Fruit fly (Drosophila melanogaster) whole organism, prepupa: Measurements from ENCODE around the gene CG34316.
A peak's percentile ranks its signal among the peaks of the same experiment; 100 is the strongest.

Experiments
- Blimp-1 ChIP-seq: fragments of 200-800 bp; sonication (Bioruptor generic); optimal IDR thresholded peaks from 3 replicates; lab custom pipeline; 2017; ENCODE audit warnings: missing biosample characterization, missing genetic modification characterization, mild to moderate bottlenecking, moderate library complexity, missing genetic modification reagents
- CG10631 ChIP-seq: fragments of 200-800 bp; sonication (Bioruptor generic); optimal IDR thresholded peaks from 2 replicates; lab custom pipeline; 2016; ENCODE audit warnings: missing biosample characterization, missing genetic modification characterization
- CG10669 ChIP-seq: fragments of 200-800 bp; sonication (Bioruptor generic); optimal IDR thresholded peaks from 3 replicates; lab custom pipeline; 2018; ENCODE audit warnings: missing biosample characterization, mild to moderate bottlenecking, missing genetic modification characterization, moderate library complexity
- CG15336 ChIP-seq: fragments of 200-800 bp; sonication (Bioruptor generic); IDR thresholded peaks from 2 replicates; pipeline ENCODE4 v1.3.6; 2022; ENCODE audit warnings: missing biosample characterization, missing genetic modification characterization
- CG1621 ChIP-seq: fragments of 200-800 bp; sonication (Bioruptor generic); optimal IDR thresholded peaks from 3 replicates; lab custom pipeline; 2018; ENCODE audit warnings: missing biosample characterization, mild to moderate bottlenecking, missing genetic modification characterization
- CG16779 ChIP-seq: fragments of 200-800 bp; sonication (Bioruptor generic); optimal IDR thresholded peaks from 3 replicates; lab custom pipeline; 2017; ENCODE audit warnings: missing biosample characterization, mild to moderate bottlenecking, missing genetic modification characterization
- CG32006 ChIP-seq: fragments of 200-800 bp; sonication (Bioruptor generic); optimal IDR thresholded peaks from 3 replicates; lab custom pipeline; 2017; ENCODE audit warnings: missing biosample characterization, mild to moderate bottlenecking, missing genetic modification characterization
- CG34406 ChIP-seq: fragments of 200-800 bp; sonication (Bioruptor generic); optimal IDR thresholded peaks from 3 replicates; lab custom pipeline; 2016; ENCODE audit warnings: missing biosample characterization, missing genetic modification characterization
- CG4318 ChIP-seq: fragments of 200-800 bp; sonication (Bioruptor generic); optimal IDR thresholded peaks from 3 replicates; lab custom pipeline; 2017; ENCODE audit warnings: missing biosample characterization, mild to moderate bottlenecking, missing genetic modification characterization
- CG6276 ChIP-seq: fragments of 200-800 bp; sonication (Bioruptor generic); optimal IDR thresholded peaks from 2 replicates; lab custom pipeline; 2017; ENCODE audit warnings: missing biosample characterization, mild to moderate bottlenecking, missing genetic modification characterization
- CG6792 ChIP-seq: fragments of 200-800 bp; sonication (Bioruptor generic); optimal IDR thresholded peaks from 3 replicates; lab custom pipeline; 2016; ENCODE audit warnings: missing biosample characterization, missing genetic modification characterization
- CG6808 ChIP-seq: fragments of 200-800 bp; sonication (Bioruptor generic); optimal IDR thresholded peaks from 3 replicates; lab custom pipeline; 2017; ENCODE audit warnings: missing biosample characterization, missing genetic modification characterization, mild to moderate bottlenecking, moderate library complexity, missing genetic modification reagents
- CG6854 ChIP-seq: fragments of 200-800 bp; sonication (Bioruptor generic); optimal IDR thresholded peaks from 2 replicates; lab custom pipeline; 2017; ENCODE audit warnings: missing biosample characterization, mild to moderate bottlenecking, missing genetic modification characterization
- CG7368 ChIP-seq: fragments of 200-800 bp; sonication (Bioruptor generic); optimal IDR thresholded peaks from 3 replicates; lab custom pipeline; 2016; ENCODE audit warnings: missing biosample characterization, missing genetic modification characterization
- CG8119 ChIP-seq: fragments of 200-800 bp; sonication (Bioruptor generic); IDR thresholded peaks from 3 replicates; pipeline ENCODE4 v1.3.6; 2022; ENCODE audit warnings: missing biosample characterization, missing genetic modification characterization
- CG8319 ChIP-seq: fragments of 200-800 bp; sonication (Bioruptor generic); optimal IDR thresholded peaks from 3 replicates; lab custom pipeline; 2016; ENCODE audit warnings: missing biosample characterization, missing genetic modification characterization
- CG8632 ChIP-seq: fragments of 200-800 bp; sonication (Bioruptor generic); optimal IDR thresholded peaks from 3 replicates; lab custom pipeline; 2016; ENCODE audit warnings: missing biosample characterization, missing genetic modification characterization
- CG9139 ChIP-seq: fragments of 200-800 bp; sonication (Bioruptor generic); optimal IDR thresholded peaks from 3 replicates; lab custom pipeline; 2017; ENCODE audit warnings: missing biosample characterization, mild to moderate bottlenecking, missing genetic modification characterization
- Eip75B ChIP-seq: fragments of 200-800 bp; sonication (Bioruptor generic); optimal IDR thresholded peaks from 3 replicates; lab custom pipeline; 2016; ENCODE audit warnings: missing biosample characterization, missing genetic modification characterization
- Eip78C ChIP-seq: fragments of 200-800 bp; sonication (Bioruptor generic); peaks from one replicate; lab custom pipeline; 2016; ENCODE audit warnings: missing biosample characterization, missing genetic modification characterization
- Ets96B ChIP-seq: fragments of 200-800 bp; optimal IDR thresholded peaks from 2 replicates; lab custom pipeline; 2019; ENCODE audit warnings: missing biosample characterization, mild to moderate bottlenecking, missing genetic modification characterization, moderate library complexity
- Gug ChIP-seq: fragments of 200-800 bp; sonication (Bioruptor generic); IDR thresholded peaks from 2 replicates; pipeline ENCODE4 v1.3.6; 2022; ENCODE audit warnings: missing biosample characterization, missing genetic modification characterization
- Hr38 ChIP-seq: sonication (Bioruptor generic); optimal IDR thresholded peaks from 2 replicates; lab custom pipeline; 2016; ENCODE audit warnings: missing biosample characterization, missing genetic modification characterization
- Lpt ChIP-seq: fragments of 200-800 bp; sonication (Bioruptor generic); optimal IDR thresholded peaks from 3 replicates; lab custom pipeline; 2016; ENCODE audit warnings: missing biosample characterization, missing genetic modification characterization
- Met ChIP-seq: fragments of 200-800 bp; sonication (Bioruptor generic); optimal IDR thresholded peaks from 3 replicates; lab custom pipeline; 2016; ENCODE audit warnings: missing biosample characterization, missing genetic modification characterization
- Smox ChIP-seq: fragments of 200-800 bp; sonication (Bioruptor generic); optimal IDR thresholded peaks from 3 replicates; lab custom pipeline; 2016; ENCODE audit warnings: missing biosample characterization, missing genetic modification characterization
- Sox102F ChIP-seq: fragments of 200-800 bp; sonication (Bioruptor generic); optimal IDR thresholded peaks from 2 replicates; lab custom pipeline; 2016; ENCODE audit warnings: missing biosample characterization, mild to moderate bottlenecking, missing genetic modification characterization
- Sox14 ChIP-seq: fragments of 200-800 bp; sonication (Bioruptor generic); optimal IDR thresholded peaks from 3 replicates; lab custom pipeline; 2016; ENCODE audit warnings: missing biosample characterization, missing genetic modification characterization
- Sox15 ChIP-seq: fragments of 200-800 bp; sonication (Bioruptor generic); optimal IDR thresholded peaks from 3 replicates; lab custom pipeline; 2016; ENCODE audit warnings: missing biosample characterization, missing genetic modification characterization
- acj6 ChIP-seq: fragments of 200-800 bp; sonication (Bioruptor generic); optimal IDR thresholded peaks from 3 replicates; lab custom pipeline; 2016; ENCODE audit warnings: missing biosample characterization, missing genetic modification characterization
- cyc ChIP-seq: fragments of 200-800 bp; sonication (Bioruptor generic); optimal IDR thresholded peaks from 3 replicates; lab custom pipeline; 2016; ENCODE audit warnings: missing biosample characterization, missing genetic modification characterization
- esn ChIP-seq: fragments of 200-800 bp; sonication (Bioruptor generic); optimal IDR thresholded peaks from 2 replicates; lab custom pipeline; 2016; ENCODE audit warnings: missing biosample characterization, mild to moderate bottlenecking, missing genetic modification characterization, moderate library complexity
- fd59A ChIP-seq: fragments of 200-800 bp; sonication (Bioruptor generic); optimal IDR thresholded peaks from 2 replicates; lab custom pipeline; 2017; ENCODE audit warnings: missing biosample characterization, mild to moderate bottlenecking, missing genetic modification characterization, missing genetic modification reagents
- fd85E ChIP-seq: fragments of 200-800 bp; sonication (Bioruptor generic); optimal IDR thresholded peaks from 3 replicates; lab custom pipeline; 2016; ENCODE audit warnings: missing biosample characterization, missing genetic modification characterization
- lz ChIP-seq: fragments of 200-800 bp; sonication (Bioruptor generic); optimal IDR thresholded peaks from 3 replicates; lab custom pipeline; 2016; ENCODE audit warnings: missing biosample characterization, missing genetic modification characterization
- net ChIP-seq: fragments of 200-800 bp; sonication (Bioruptor generic); optimal IDR thresholded peaks from 3 replicates; lab custom pipeline; 2016; ENCODE audit warnings: missing biosample characterization, missing genetic modification characterization
- pdm3 ChIP-seq: fragments of 200-800 bp; sonication (Bioruptor generic); optimal IDR thresholded peaks from 3 replicates; lab custom pipeline; 2016; ENCODE audit warnings: missing biosample characterization, missing genetic modification characterization
- salr ChIP-seq, 2 experiments: fragments of 200-800 bp; sonication (Bioruptor generic); optimal IDR thresholded peaks; 3 replicates each; lab custom pipeline; 2016 to 2018; ENCODE audit warnings: missing biosample characterization in 2 of 2, missing genetic modification characterization in 2 of 2, mild to moderate bottlenecking in 1 of 2
- spab ChIP-seq: fragments of 200-800 bp; sonication (Bioruptor generic); optimal IDR thresholded peaks from 2 replicates; lab custom pipeline; 2017; ENCODE audit warnings: missing biosample characterization, mild to moderate bottlenecking, missing genetic modification characterization, missing genetic modification reagents
- ss ChIP-seq, 2 experiments: fragments of 200-800 bp; sonication (Bioruptor generic); optimal IDR thresholded peaks; 2 replicates in 1 of 2; 3 replicates in 1 of 2; lab custom pipeline; 2017 to 2018; ENCODE audit warnings: mild to moderate bottlenecking in 2 of 2, missing biosample characterization in 2 of 2, missing genetic modification characterization in 2 of 2, moderate library complexity in 1 of 2
- svp ChIP-seq: fragments of 200-800 bp; sonication (Bioruptor generic); peaks from one replicate; lab custom pipeline; 2016; ENCODE audit warnings: missing biosample characterization, missing genetic modification characterization
- topi ChIP-seq: fragments of 200-800 bp; sonication (Bioruptor generic); optimal IDR thresholded peaks from 3 replicates; lab custom pipeline; 2016; ENCODE audit warnings: missing biosample characterization, missing genetic modification characterization
- vri ChIP-seq: fragments of 200-800 bp; sonication (Bioruptor generic); optimal IDR thresholded peaks from 3 replicates; lab custom pipeline; 2016; ENCODE audit warnings: missing biosample characterization, mild to moderate bottlenecking, missing genetic modification characterization

Gene CG34316

dm6 chr3R:15246601-15247000 is 16.2 kb downstream of the CG34316 start:
- TF ChIP-seq Lpt (GFP tag; lab: Kevin White, UChicago) (no peak), Eip78C (GFP tag; lab: Kevin White, UChicago) (peak; percentile 45), Gug (no peak), CG8119 (GFP tag; lab: Robert Waterston, UW) (no peak), vri (no peak), Sox102F (GFP tag; lab: Kevin White, UChicago) (peak; percentile 2), net (GFP tag; lab: Kevin White, UChicago) (no peak), CG7368 (GFP tag; lab: Kevin White, UChicago) (no peak), CG10669 (GFP tag; lab: Kevin White, UChicago) (no peak), Sox14 (no peak), Met (peak; percentile 13), CG1621 (tag; lab: Kevin White, UChicago) (no peak), esn (peak; percentile 2), ss (GFP tag; optimal IDR thresholded peaks at IDR 0.05; lab: Kevin White, UChicago) (no peak), CG32006 (GFP tag; lab: Kevin White, UChicago) (no peak), CG15336 (GFP tag; lab: Robert Waterston, UW) (no peak), lz (GFP tag; lab: Kevin White, UChicago) (no peak)

dm6 chr3R:15249037-15249436 is 18.7 kb downstream of the CG34316 start, which contains the start of gene Amt:
Amt (minus strand) TSS chr3R:15249137.
- no peak for TF ChIP-seq net (GFP tag; lab: Kevin White, UChicago)
- TF ChIP-seq svp (GFP tag; lab: Kevin White, UChicago) = no peak
- no peak for TF ChIP-seq Blimp-1 (GFP tag; lab: Kevin White, UChicago)
- TF ChIP-seq CG6808 (GFP tag; lab: Kevin White, UChicago) = no peak

dm6 chr3R:15249735-15250134 is 19.4 kb downstream of the CG34316 start, which contains the start of gene CG42404:
CG42404 (plus strand) TSS chr3R:15250094.
- TF ChIP-seq CG16779 (tag; lab: Kevin White, UChicago) (no peak), svp (GFP tag; lab: Kevin White, UChicago) (peak; percentile 2), CG8119 (GFP tag; lab: Robert Waterston, UW) (no peak)
- TF ChIP-seq, all 60 proteins: peak for 1

dm6 chr3R:15250454-15250853 is 20.1 kb downstream of the CG34316 start:
- TF ChIP-seq CG10669 (GFP tag; lab: Kevin White, UChicago) (no peak), CG4318 (GFP tag; lab: Kevin White, UChicago) (peak; percentile 36), Smox (GFP tag; lab: Kevin White, UChicago) (peak; percentile 45), Met (no peak), Hr38 (GFP tag; lab: Kevin White, UChicago) (no peak), CG16779 (tag; lab: Kevin White, UChicago) (no peak), CG6808 (GFP tag; lab: Kevin White, UChicago) (no peak), esn (no peak), CG6854 (no peak), Sox15 (GFP tag; lab: Kevin White, UChicago) (no peak), Lpt (GFP tag; lab: Kevin White, UChicago) (no peak), topi (peak; percentile 48), CG6792 (peak; percentile 46), CG8319 (GFP tag; lab: Kevin White, UChicago) (no peak), Ets96B (tag; lab: Kevin White, UChicago) (no peak), CG1621 (tag; lab: Kevin White, UChicago) (no peak), cyc (GFP tag; lab: Kevin White, UChicago) (peak; percentile 30), lz (GFP tag; lab: Kevin White, UChicago) (peak; percentile 51), CG9139 (no peak), fd85E (GFP tag; lab: Kevin White, UChicago) (no peak), Sox102F (GFP tag; lab: Kevin White, UChicago) (no peak), CG32006 (GFP tag; lab: Kevin White, UChicago) (peak; percentile 73), Eip78C (GFP tag; lab: Kevin White, UChicago) (peak; percentile 74), CG15336 (GFP tag; lab: Robert Waterston, UW) (peak; percentile 76), Eip75B (GFP tag; lab: Kevin White, UChicago) (peak; percentile 50), salr (GFP tag; optimal IDR thresholded peaks at IDR 0.05; lab: Kevin White, UChicago) (no peak), pdm3 (GFP tag; lab: Kevin White, UChicago) (no peak), CG34406 (no peak), fd59A (peak; percentile 40), net (GFP tag; lab: Kevin White, UChicago) (no peak), CG6276 (no peak), spab (no peak), vri (no peak), CG10631 (peak; percentile 66), acj6 (GFP tag; lab: Kevin White, UChicago) (peak; percentile 49), CG8632 (GFP tag; lab: Kevin White, UChicago) (peak; percentile 45), ss (GFP tag; optimal IDR thresholded peaks at IDR 0.05; lab: Kevin White, UChicago) (no peak), svp (GFP tag; lab: Kevin White, UChicago) (peak; percentile 72)
